Worm (Caenorhabditis elegans) whole organism, midembryonic: ENCODE data around the gene pmp-2.

Experiments used
- T22C8.4 ChIP-seq: fragments of 200-800 bp; sonication (Bioruptor generic); IDR thresholded peaks from 2 replicates; pipeline ENCODE4 v1.3.6; 2022; ENCODE audit warnings: missing genetic modification characterization, missing compliant biosample characterization
- cog-1 ChIP-seq: sonication (generic microtip); optimal IDR thresholded peaks from 2 replicates; lab custom pipeline; 2016; ENCODE audit warnings: missing genetic modification characterization, missing compliant biosample characterization
- flt-1 ChIP-seq: fragments of 200-800 bp; sonication (Bioruptor generic); IDR thresholded peaks from 2 replicates; pipeline ENCODE4 v1.3.6; 2022; ENCODE audit warnings: missing genetic modification characterization, missing compliant biosample characterization
- ref-1 ChIP-seq: fragments of 200-800 bp; sonication (Bioruptor generic); conservative IDR thresholded peaks from 2 replicates; pipeline ENCODE4 v1.3.6; 2022; ENCODE audit warnings: missing genetic modification reagents, missing genetic modification characterization, missing compliant biosample characterization

ce11 chrII:6893589-6894245, 6.1 kb upstream of the pmp-2 start, which contains the start of gene adal-1:
- TF ChIP-seq flt-1 (GFP tag; lab: Robert Waterston, UW), result no peak
- no peak for TF ChIP-seq ref-1 (GFP tag; lab: Robert Waterston, UW)
- TF ChIP-seq T22C8.4, result no peak
- TF ChIP-seq cog-1 (tag; lab: Kevin White, UChicago), result no peak
